Worm (Caenorhabditis elegans): ENCODE results near the gene hlh-12.
A peak's percentile ranks its signal among the peaks of the same experiment; 100 is the strongest.

Gene hlh-12

ce11 chrIV:8481308-8481707 is 2.1 kb upstream of the hlh-12 start, which contains the start of gene spp-8:
Gene spp-8 (plus strand): TSS chrIV:8481664.
- TF ChIP-seq blmp-1 (tag; optimal IDR thresholded peaks at IDR 0.05) (no peak), nhr-28 (tag; optimal IDR thresholded peaks at IDR 0.05) (no peak), ztf-11 (tag; optimal IDR thresholded peaks at IDR 0.05) (no peak), sptf-1 (tag; optimal IDR thresholded peaks at IDR 0.05) (no peak), ceh-39 (tag; optimal IDR thresholded peaks at IDR 0.05) (no peak), nhr-237 (tag; optimal IDR thresholded peaks at IDR 0.05) (no peak), flh-1 (GFP tag; optimal IDR thresholded peaks at IDR 0.05) (no peak), tbx-8 (GFP tag; optimal IDR thresholded peaks at IDR 0.05) (no peak), ceh-43 (GFP tag; optimal IDR thresholded peaks at IDR 0.05) (no peak), snpc-4 (tag; optimal IDR thresholded peaks at IDR 0.05) (no peak), lsy-2 (tag; optimal IDR thresholded peaks at IDR 0.05) (no peak), cnd-1 (tag; optimal IDR thresholded peaks at IDR 0.05) (no peak), drap-1 (GFP tag; optimal IDR thresholded peaks at IDR 0.05) (no peak), M03D4.4 (tag; optimal IDR thresholded peaks at IDR 0.05) (no peak), mep-1 (tag; optimal IDR thresholded peaks at IDR 0.05) (no peak), lin-13 (tag; optimal IDR thresholded peaks at IDR 0.05) (no peak), mls-2 (tag; optimal IDR thresholded peaks at IDR 0.05) (no peak)

ce11 chrIV:8478516-8478915 is 730 bp downstream of the hlh-12 start:
- TF ChIP-seq ces-1 (GFP tag; optimal IDR thresholded peaks at IDR 0.05) (no peak), ztf-11 (tag; optimal IDR thresholded peaks at IDR 0.05) (no peak), unc-120 (tag; optimal IDR thresholded peaks at IDR 0.05; ENCODE audit: poor library complexity, severe bottlenecking) (no peak), nhr-237 (tag; optimal IDR thresholded peaks at IDR 0.05) (no peak), blmp-1 (tag; optimal IDR thresholded peaks at IDR 0.05) (no peak), pha-4 (tag; optimal IDR thresholded peaks at IDR 0.05) (no peak), ceh-43 (GFP tag; optimal IDR thresholded peaks at IDR 0.05) (no peak), lin-32 (GFP tag; optimal IDR thresholded peaks at IDR 0.05) (no peak), ceh-83 (GFP tag; optimal IDR thresholded peaks at IDR 0.05) (no peak), drap-1 (GFP tag; optimal IDR thresholded peaks at IDR 0.05) (no peak), lin-13 (tag; optimal IDR thresholded peaks at IDR 0.05) (no peak), mep-1 (tag; optimal IDR thresholded peaks at IDR 0.05) (no peak)

ce11 chrIV:8476880-8477279 is 2.4 kb downstream of the hlh-12 start, which contains the start of gene spp-10:
Gene spp-10 (plus strand): TSS chrIV:8477180.
- TF ChIP-seq nhr-76 (tag; optimal IDR thresholded peaks at IDR 0.05) (no peak), ceh-83 (GFP tag; optimal IDR thresholded peaks at IDR 0.05) (no peak), ham-2 (GFP tag; optimal IDR thresholded peaks at IDR 0.05) (no peak), blmp-1 (tag; optimal IDR thresholded peaks at IDR 0.05) (no peak), nhr-12 (tag; optimal IDR thresholded peaks at IDR 0.05) (no peak), lin-32 (GFP tag; optimal IDR thresholded peaks at IDR 0.05) (no peak), mls-2 (tag; optimal IDR thresholded peaks at IDR 0.05) (no peak), bed-3 (GFP tag; optimal IDR thresholded peaks at IDR 0.05) (no peak), ceh-39 (tag; optimal IDR thresholded peaks at IDR 0.05) (no peak), flh-1 (GFP tag; optimal IDR thresholded peaks at IDR 0.05) (no peak), unc-120 (tag; optimal IDR thresholded peaks at IDR 0.05; ENCODE audit: poor library complexity, severe bottlenecking) (no peak), drap-1 (GFP tag; optimal IDR thresholded peaks at IDR 0.05) (no peak), ztf-11 (tag; optimal IDR thresholded peaks at IDR 0.05) (no peak), tbx-8 (GFP tag; optimal IDR thresholded peaks at IDR 0.05) (no peak), sem-2 (GFP tag; optimal IDR thresholded peaks at IDR 0.05) (no peak), lin-13 (tag; optimal IDR thresholded peaks at IDR 0.05) (no peak), elt-1 (tag; optimal IDR thresholded peaks at IDR 0.05; ENCODE audit: borderline replicate concordance, insufficient read depth) (no peak)

ce11 chrIV:8476166-8476565 is 3.1 kb downstream of the hlh-12 start:
- TF ChIP-seq drap-1 (GFP tag; optimal IDR thresholded peaks at IDR 0.05) (no peak), pha-4 (tag; optimal IDR thresholded peaks at IDR 0.05) (no peak), hlh-1 (tag; optimal IDR thresholded peaks at IDR 0.05) (peak; percentile 79)

- no peak for TF ChIP-seq flh-1 (GFP tag; optimal IDR thresholded peaks at IDR 0.05)
- TF ChIP-seq mab-5 (tag; optimal IDR thresholded peaks at IDR 0.05), result no peak
- TF ChIP-seq hlh-1 (tag; optimal IDR thresholded peaks at IDR 0.05), result no peak
- no peak for TF ChIP-seq nhr-237 (tag; optimal IDR thresholded peaks at IDR 0.05)
- no peak for TF ChIP-seq elt-1 (tag; optimal IDR thresholded peaks at IDR 0.05; ENCODE audit: borderline replicate concordance, insufficient read depth)
- no peak for TF ChIP-seq drap-1 (GFP tag; optimal IDR thresholded peaks at IDR 0.05)
- TF ChIP-seq ceh-39 (tag; optimal IDR thresholded peaks at IDR 0.05), result no peak
- TF ChIP-seq lin-32 (GFP tag; optimal IDR thresholded peaks at IDR 0.05), result no peak
- TF ChIP-seq tbx-8 (GFP tag; optimal IDR thresholded peaks at IDR 0.05), result no peak
- no peak for TF ChIP-seq M03D4.4 (tag; optimal IDR thresholded peaks at IDR 0.05)
- no peak for TF ChIP-seq bed-3 (GFP tag; optimal IDR thresholded peaks at IDR 0.05)
- no peak for TF ChIP-seq cnd-1 (tag; optimal IDR thresholded peaks at IDR 0.05)
- TF ChIP-seq nhr-76 (tag; optimal IDR thresholded peaks at IDR 0.05), result no peak
- no peak for TF ChIP-seq ztf-11 (tag; optimal IDR thresholded peaks at IDR 0.05)
- no peak for TF ChIP-seq mls-2 (tag; optimal IDR thresholded peaks at IDR 0.05)
- TF ChIP-seq unc-120 (tag; optimal IDR thresholded peaks at IDR 0.05; ENCODE audit: poor library complexity, severe bottlenecking), result no peak
- TF ChIP-seq sptf-1 (tag; optimal IDR thresholded peaks at IDR 0.05), result no peak
- TF ChIP-seq unc-39 (tag; optimal IDR thresholded peaks at IDR 0.05), result no peak
- no peak for TF ChIP-seq nhr-2 (tag; optimal IDR thresholded peaks at IDR 0.05)
Measured at ce11 chrIV:8475030-8475679, 4.1 kb downstream of the hlh-12 start.
